Worm (Caenorhabditis elegans) whole organism, young adult: Measurements from ENCODE around the gene R04A9.6.
A peak's percentile ranks its signal among the peaks of the same experiment; 100 is the strongest.

Source experiments
- B0261.1 ChIP-seq: sonication (generic microtip); optimal IDR thresholded peaks from 2 replicates; lab custom pipeline; 2016; ENCODE audit warnings: mild to moderate bottlenecking, missing genetic modification characterization, moderate library complexity, missing compliant biosample characterization
- B0336.3 ChIP-seq: fragments of 200-800 bp; sonication (Bioruptor generic); IDR thresholded peaks from 2 replicates; pipeline ENCODE4 v1.3.6; 2022; ENCODE audit warnings: missing genetic modification characterization, missing compliant biosample characterization
- C06A6.2 ChIP-seq: fragments of 200-800 bp; sonication (Bioruptor generic); conservative IDR thresholded peaks from 2 replicates; pipeline ENCODE4 v1.3.6; 2022; ENCODE audit warnings: missing genetic modification characterization, missing compliant biosample characterization
- C17E4.6 ChIP-seq: fragments of 200-800 bp; sonication (Bioruptor generic); IDR thresholded peaks from 2 replicates; pipeline ENCODE4 v1.3.6; 2022; ENCODE audit warnings: missing genetic modification reagents, missing genetic modification characterization, missing compliant biosample characterization
- D2030.7 ChIP-seq: fragments of 200-800 bp; sonication (Bioruptor generic); IDR thresholded peaks from 2 replicates; pipeline ENCODE4 v1.3.6; 2022; ENCODE audit warnings: missing genetic modification reagents, missing genetic modification characterization, missing compliant biosample characterization
- F10E7.11 ChIP-seq: sonication (generic microtip); optimal IDR thresholded peaks from 2 replicates; lab custom pipeline; 2017; ENCODE audit warnings: mild to moderate bottlenecking, missing genetic modification characterization, moderate library complexity, missing compliant biosample characterization
- F22D6.2 ChIP-seq: sonication (generic microtip); optimal IDR thresholded peaks from 2 replicates; lab custom pipeline; 2016; ENCODE audit warnings: mild to moderate bottlenecking, missing genetic modification characterization, missing compliant biosample characterization
- F23B12.7 ChIP-seq: sonication (generic microtip); optimal IDR thresholded peaks from 2 replicates; lab custom pipeline; 2017; ENCODE audit warnings: missing genetic modification characterization, mild to moderate bottlenecking, missing compliant biosample characterization, antibody characterized with exemption, moderate library complexity; ENCODE audit not compliant: insufficient read depth
- F37B4.10 ChIP-seq: fragments of 200-800 bp; sonication (Bioruptor generic); IDR thresholded peaks from 2 replicates; pipeline ENCODE4 v1.3.6; 2022; ENCODE audit warnings: missing genetic modification characterization, missing compliant biosample characterization
- F49E8.2 ChIP-seq: sonication (generic microtip); optimal IDR thresholded peaks from 3 replicates; lab custom pipeline; 2017; ENCODE audit warnings: missing genetic modification characterization, mild to moderate bottlenecking, missing compliant biosample characterization, antibody characterized with exemption, moderate library complexity; ENCODE audit not compliant: insufficient read depth
- T07F8.4 ChIP-seq: sonication (generic microtip); optimal IDR thresholded peaks from 2 replicates; lab custom pipeline; 2016; ENCODE audit warnings: mild to moderate bottlenecking, missing genetic modification characterization, moderate library complexity, missing compliant biosample characterization
- Y56A3A.18 ChIP-seq: fragments of 200-800 bp; sonication (Bioruptor generic); IDR thresholded peaks from 2 replicates; pipeline ENCODE4 v1.3.6; 2022; ENCODE audit warnings: missing genetic modification reagents, missing genetic modification characterization, missing compliant biosample characterization
- Y67H2A.10 ChIP-seq: fragments of 200-800 bp; sonication (Bioruptor generic); conservative IDR thresholded peaks from 2 replicates; pipeline ENCODE4 v1.3.6; 2022; ENCODE audit warnings: missing genetic modification reagents, missing genetic modification characterization, missing compliant biosample characterization
- Y79H2A.3 ChIP-seq: fragments of 200-800 bp; sonication (Bioruptor generic); conservative IDR thresholded peaks from 2 replicates; pipeline ENCODE4 v1.3.6; 2022; ENCODE audit warnings: missing genetic modification reagents, missing genetic modification characterization, missing compliant biosample characterization
- aptf-3 ChIP-seq: fragments of 200-800 bp; sonication (Bioruptor generic); IDR thresholded peaks from 2 replicates; pipeline ENCODE4 v1.3.6; 2022; ENCODE audit warnings: missing genetic modification characterization, missing compliant biosample characterization
- bed-2 ChIP-seq: fragments of 200-800 bp; sonication (Bioruptor generic); IDR thresholded peaks from 2 replicates; pipeline ENCODE4 v1.3.6; 2022; ENCODE audit warnings: missing genetic modification reagents, missing genetic modification characterization, missing compliant biosample characterization
- cebp-2 ChIP-seq: fragments of 200-800 bp; sonication (Bioruptor generic); IDR thresholded peaks from 2 replicates; pipeline ENCODE4 v1.3.6; 2022; ENCODE audit warnings: missing genetic modification characterization, missing compliant biosample characterization
- ceh-79 ChIP-seq: sonication (generic microtip); optimal IDR thresholded peaks from 2 replicates; lab custom pipeline; 2017; ENCODE audit warnings: mild to moderate bottlenecking, missing genetic modification characterization, missing compliant biosample characterization
- ceh-91 ChIP-seq: fragments of 200-800 bp; sonication (Bioruptor generic); IDR thresholded peaks from 2 replicates; pipeline ENCODE4 v1.3.6; 2022; ENCODE audit warnings: missing genetic modification reagents, missing genetic modification characterization, missing compliant biosample characterization
- chd-7 ChIP-seq: sonication (generic microtip); optimal IDR thresholded peaks from 2 replicates; lab custom pipeline; 2016; ENCODE audit warnings: mild to moderate bottlenecking, missing genetic modification characterization, moderate library complexity, missing compliant biosample characterization
- die-1 ChIP-seq: sonication (generic microtip); optimal IDR thresholded peaks from 2 replicates; lab custom pipeline; 2016; ENCODE audit warnings: missing genotype, mild to moderate bottlenecking, missing genetic modification characterization, missing compliant biosample characterization
- dox-1 ChIP-seq: fragments of 200-800 bp; sonication (Bioruptor generic); IDR thresholded peaks from 2 replicates; pipeline ENCODE4 v1.3.6; 2022; ENCODE audit warnings: missing genetic modification reagents, missing genetic modification characterization, missing compliant biosample characterization
- efl-1 ChIP-seq: fragments of 150-350 bp; optimal IDR thresholded peaks from 2 replicates; lab custom pipeline; 2014; ENCODE audit warnings: missing biosample characterization, missing genetic modification reagents, missing genetic modification characterization
- egrh-3 ChIP-seq: fragments of 200-800 bp; sonication (Bioruptor generic); IDR thresholded peaks from 2 replicates; pipeline ENCODE4 v1.3.6; 2022; ENCODE audit warnings: missing genetic modification reagents, missing genetic modification characterization, missing compliant biosample characterization
- ekl-4 ChIP-seq: fragments of 200-800 bp; sonication (Bioruptor generic); IDR thresholded peaks from 2 replicates; pipeline ENCODE4 v1.3.6; 2022; ENCODE audit warnings: missing genetic modification reagents, missing genetic modification characterization, missing compliant biosample characterization
- fkh-3 ChIP-seq: sonication (generic microtip); optimal IDR thresholded peaks from 2 replicates; lab custom pipeline; 2016; ENCODE audit warnings: mild to moderate bottlenecking, missing genetic modification characterization, missing compliant biosample characterization
- gei-17 ChIP-seq: fragments of 200-800 bp; sonication (Bioruptor generic); optimal IDR thresholded peaks from 2 replicates; lab custom pipeline; 2018; ENCODE audit warnings: mild to moderate bottlenecking, missing genetic modification characterization, missing compliant biosample characterization
- hmg-20 ChIP-seq: fragments of 200-800 bp; sonication (Bioruptor generic); IDR thresholded peaks from 2 replicates; pipeline ENCODE4 v1.3.6; 2022; ENCODE audit warnings: missing genetic modification reagents, missing genetic modification characterization, missing compliant biosample characterization
- let-526 ChIP-seq: fragments of 200-800 bp; sonication (Bioruptor generic); IDR thresholded peaks from 2 replicates; pipeline ENCODE4 v1.3.6; 2022; ENCODE audit warnings: missing genetic modification reagents, missing genetic modification characterization, missing compliant biosample characterization
- lsy-27 ChIP-seq: sonication (generic microtip); optimal IDR thresholded peaks from 2 replicates; lab custom pipeline; 2017; ENCODE audit warnings: missing genetic modification characterization, mild to moderate bottlenecking, missing compliant biosample characterization, antibody characterized with exemption, missing genotype, borderline replicate concordance; ENCODE audit not compliant: insufficient read depth
- madf-6 ChIP-seq: fragments of 200-800 bp; sonication (Bioruptor generic); IDR thresholded peaks from 2 replicates; pipeline ENCODE4 v1.3.6; 2022; ENCODE audit warnings: missing genetic modification reagents, missing genetic modification characterization, missing compliant biosample characterization
- mxl-1 ChIP-seq: sonication (generic microtip); optimal IDR thresholded peaks from 2 replicates; lab custom pipeline; 2016; ENCODE audit warnings: missing genetic modification characterization, missing compliant biosample characterization
- nfya-1 ChIP-seq: sonication (generic microtip); optimal IDR thresholded peaks from 2 replicates; lab custom pipeline; 2017; ENCODE audit warnings: antibody characterized with exemption, missing compliant biosample characterization, missing genetic modification characterization, borderline replicate concordance; ENCODE audit not compliant: insufficient read depth
- nhr-120 ChIP-seq: fragments of 200-800 bp; sonication (Bioruptor generic); IDR thresholded peaks from 2 replicates; pipeline ENCODE4 v1.3.6; 2022; ENCODE audit warnings: missing genetic modification characterization, missing compliant biosample characterization
- rec-8 ChIP-seq, 2 experiments: sonication (generic microtip); optimal IDR thresholded peaks; 2 replicates each; lab custom pipeline; 2016; ENCODE audit warnings: mild to moderate bottlenecking in 2 of 2, missing genetic modification characterization in 2 of 2, missing genetic modification reagents in 2 of 2, missing genotype in 2 of 2, missing biosample characterization in 1 of 2, missing compliant biosample characterization in 1 of 2, moderate library complexity in 1 of 2
- rpc-1 ChIP-seq, 2 experiments: fragments of 150-350 bp in 1 of 2; sonication (generic microtip) in 1 of 2; optimal IDR thresholded peaks; 2 replicates each; lab custom pipeline; 2014 to 2018; ENCODE audit warnings: missing biosample characterization in 1 of 2, missing genetic modification characterization in 1 of 2, missing genetic modification reagents in 1 of 2, missing genotype in 1 of 2
- sdz-38 ChIP-seq: sonication (generic microtip); optimal IDR thresholded peaks from 2 replicates; lab custom pipeline; 2016; ENCODE audit warnings: missing genotype, missing genetic modification characterization, missing compliant biosample characterization
- snpc-1.3 ChIP-seq: sonication (generic microtip); optimal IDR thresholded peaks from 2 replicates; lab custom pipeline; 2017; ENCODE audit warnings: missing genetic modification characterization, mild to moderate bottlenecking, missing compliant biosample characterization, antibody characterized with exemption, moderate library complexity, missing genotype, missing genetic modification reagents; ENCODE audit not compliant: insufficient read depth
- snpc-3.4 ChIP-seq: sonication (generic microtip); optimal IDR thresholded peaks from 2 replicates; lab custom pipeline; 2017; ENCODE audit warnings: missing genetic modification characterization, mild to moderate bottlenecking, missing compliant biosample characterization, antibody characterized with exemption, moderate library complexity, missing genotype, missing genetic modification reagents
- somi-1 ChIP-seq: fragments of 200-800 bp; sonication (Bioruptor generic); optimal IDR thresholded peaks from 2 replicates; lab custom pipeline; 2018; ENCODE audit warnings: mild to moderate bottlenecking, missing genetic modification characterization, missing compliant biosample characterization
- tbp1 ChIP-seq: fragments of 200-800 bp; sonication (Bioruptor generic); optimal IDR thresholded peaks from 2 replicates; lab custom pipeline; 2018; ENCODE audit warnings: mild to moderate bottlenecking, missing genetic modification characterization, missing compliant biosample characterization
- unc-130 ChIP-seq: sonication (generic microtip); optimal IDR thresholded peaks from 2 replicates; lab custom pipeline; 2016; ENCODE audit warnings: missing genetic modification reagents, missing genetic modification characterization, missing compliant biosample characterization
- unc-62 ChIP-seq: fragments of 150-350 bp; optimal IDR thresholded peaks from 2 replicates; lab custom pipeline; 2014; ENCODE audit warnings: missing biosample characterization, missing genetic modification reagents, missing genetic modification characterization
- zim-3 ChIP-seq: sonication (generic microtip); optimal IDR thresholded peaks from 2 replicates; lab custom pipeline; 2017; ENCODE audit warnings: mild to moderate bottlenecking, missing genetic modification characterization, moderate library complexity, missing compliant biosample characterization
- ztf-25 ChIP-seq: fragments of 200-800 bp; sonication (Bioruptor generic); IDR thresholded peaks from 2 replicates; pipeline ENCODE4 v1.3.6; 2022; ENCODE audit warnings: missing genetic modification reagents, missing genetic modification characterization, missing compliant biosample characterization
- ztf-26 ChIP-seq: sonication (generic microtip); optimal IDR thresholded peaks from 2 replicates; lab custom pipeline; 2017; ENCODE audit warnings: missing genetic modification characterization, missing compliant biosample characterization

Gene R04A9.6

DNA sequence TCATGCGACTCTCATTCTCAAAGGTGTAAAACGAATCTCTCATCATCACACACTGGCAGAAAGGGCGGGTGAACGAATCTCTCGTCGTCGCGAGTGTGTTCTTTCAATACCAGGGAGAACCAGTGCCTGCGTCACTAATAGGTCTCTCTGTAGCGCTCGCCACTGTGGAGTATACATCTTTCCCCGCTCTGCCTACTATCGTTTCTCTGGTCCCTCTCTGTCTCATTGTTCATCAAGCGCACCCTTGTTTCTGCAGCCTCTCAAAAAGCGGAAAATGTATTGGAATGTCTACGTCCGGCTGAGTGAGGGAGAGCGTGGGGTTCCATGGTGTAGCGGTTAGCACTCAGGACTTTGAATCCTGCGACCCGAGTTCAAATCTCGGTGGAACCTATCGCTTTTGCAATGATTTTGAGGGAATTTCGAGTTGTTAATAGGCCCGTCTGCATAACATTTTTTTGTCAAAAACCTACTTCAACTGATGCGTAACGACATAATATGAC, 12.8 kb downstream of the R04A9.6 start (continued):
- peak; percentile 28; the same call in 1 of the 2 replicates for TF ChIP-seq madf-6 (GFP tag; lab: Robert Waterston, UW)
- TF ChIP-seq ztf-25 (GFP tag; lab: Robert Waterston, UW) = peak; percentile 89; the same call in 1 of the 2 replicates
- TF ChIP-seq snpc-1.3 (tag; lab: Kevin White, UChicago) = peak; percentile 60
- TF ChIP-seq rpc-1 (optimal IDR thresholded peaks at IDR 0.05; lab: Kevin White, UChicago) = peak; percentile 92
- peak; percentile 94 for TF ChIP-seq rpc-1 (tag; optimal IDR thresholded peaks at IDR 0.05; lab: Kevin White, UChicago)
- TF ChIP-seq F49E8.2 (tag; lab: Kevin White, UChicago) = peak; percentile 31
- TF ChIP-seq hmg-20 (GFP tag; lab: Robert Waterston, UW) = peak; percentile 47; the same call in 1 of the 2 replicates
- TF ChIP-seq ceh-79 = peak; percentile 67
- TF ChIP-seq nhr-120 (GFP tag; lab: Robert Waterston, UW) = 0 out of 2 replicates have a peak, but pooled peaks have one; percentile 50
- 0 out of 2 replicates have a peak, but pooled peaks have one; percentile 5 for TF ChIP-seq F37B4.10 (GFP tag; lab: Robert Waterston, UW)
- peak; percentile 96 for TF ChIP-seq dox-1 (GFP tag; lab: Robert Waterston, UW)
- TF ChIP-seq unc-62 = no peak
- 0 out of 2 replicates have a peak, but pooled peaks have one; percentile 11 for TF ChIP-seq C17E4.6 (GFP tag; lab: Robert Waterston, UW)
- TF ChIP-seq mxl-1 (tag; lab: Kevin White, UChicago) = peak; percentile 89
- no peak for TF ChIP-seq lsy-27
- peak; percentile 27; the same call in 1 of the 2 replicates for TF ChIP-seq let-526 (GFP tag; lab: Robert Waterston, UW)
- peak; percentile 70 for TF ChIP-seq D2030.7
- peak; percentile 46 for TF ChIP-seq egrh-3 (GFP tag; lab: Robert Waterston, UW)
- TF ChIP-seq cebp-2 = no peak
- no peak for TF ChIP-seq nfya-1 (tag; lab: Kevin White, UChicago)
- no peak for TF ChIP-seq efl-1 (GFP tag; lab: Kevin White, UChicago)
- peak; percentile 83 for TF ChIP-seq F22D6.2 (tag; lab: Kevin White, UChicago)
- peak; percentile 50; the same call in 1 of the 2 replicates for TF ChIP-seq ekl-4 (GFP tag; lab: Robert Waterston, UW)
- TF ChIP-seq unc-130 (GFP tag; lab: Kevin White, UChicago) = no peak
- peak; percentile 90 for TF ChIP-seq die-1 (tag; lab: Kevin White, UChicago)
- TF ChIP-seq ceh-91 (GFP tag; lab: Robert Waterston, UW) = no peak
- TF ChIP-seq F23B12.7 (tag; lab: Kevin White, UChicago) = peak; percentile 58
- TF ChIP-seq F10E7.11 (tag; lab: Kevin White, UChicago) = peak; percentile 82
- no peak for TF ChIP-seq sdz-38 (tag; lab: Kevin White, UChicago)
- TF ChIP-seq B0336.3 (GFP tag; lab: Robert Waterston, UW) = peak; percentile 96
- no peak for TF ChIP-seq Y79H2A.3 (GFP tag; lab: Robert Waterston, UW)
- TF ChIP-seq ztf-26 (tag; lab: Kevin White, UChicago) = peak; percentile 95
- peak; percentile 82; the same call in 1 of the 2 replicates for TF ChIP-seq C06A6.2 (GFP tag; lab: Robert Waterston, UW)
- TF ChIP-seq zim-3 = peak; percentile 53
- TF ChIP-seq chd-7 = peak; percentile 89
- TF ChIP-seq aptf-3 = peak; percentile 92; the same call in 1 of the 2 replicates
- TF ChIP-seq fkh-3 = peak; percentile 78
- peak; percentile 76 for TF ChIP-seq somi-1 (GFP tag; lab: Kevin White, UChicago)
- peak; percentile 90 for TF ChIP-seq B0261.1 (tag; lab: Kevin White, UChicago)
- TF ChIP-seq rec-8 (tag; optimal IDR thresholded peaks at IDR 0.05; lab: Kevin White, UChicago) = peak; percentile 46 to 84
- TF ChIP-seq bed-2 (GFP tag; lab: Robert Waterston, UW) = peak; percentile 71; the same call in 1 of the 2 replicates
- peak; percentile 70 for TF ChIP-seq Y56A3A.18 (GFP tag; lab: Robert Waterston, UW)
- peak; percentile 31 for TF ChIP-seq snpc-3.4 (tag; lab: Kevin White, UChicago)
- TF ChIP-seq tbp1 (GFP tag; lab: Kevin White, UChicago) = peak; percentile 96
- peak; percentile 95 for TF ChIP-seq gei-17 (GFP tag; lab: Kevin White, UChicago)
- TF ChIP-seq Y67H2A.10 (GFP tag; lab: Robert Waterston, UW) = no peak
- TF ChIP-seq T07F8.4 = peak; percentile 74
